Fruit fly (Drosophila melanogaster): ENCODE data around the gene fon.

Gene fon

DNA sequence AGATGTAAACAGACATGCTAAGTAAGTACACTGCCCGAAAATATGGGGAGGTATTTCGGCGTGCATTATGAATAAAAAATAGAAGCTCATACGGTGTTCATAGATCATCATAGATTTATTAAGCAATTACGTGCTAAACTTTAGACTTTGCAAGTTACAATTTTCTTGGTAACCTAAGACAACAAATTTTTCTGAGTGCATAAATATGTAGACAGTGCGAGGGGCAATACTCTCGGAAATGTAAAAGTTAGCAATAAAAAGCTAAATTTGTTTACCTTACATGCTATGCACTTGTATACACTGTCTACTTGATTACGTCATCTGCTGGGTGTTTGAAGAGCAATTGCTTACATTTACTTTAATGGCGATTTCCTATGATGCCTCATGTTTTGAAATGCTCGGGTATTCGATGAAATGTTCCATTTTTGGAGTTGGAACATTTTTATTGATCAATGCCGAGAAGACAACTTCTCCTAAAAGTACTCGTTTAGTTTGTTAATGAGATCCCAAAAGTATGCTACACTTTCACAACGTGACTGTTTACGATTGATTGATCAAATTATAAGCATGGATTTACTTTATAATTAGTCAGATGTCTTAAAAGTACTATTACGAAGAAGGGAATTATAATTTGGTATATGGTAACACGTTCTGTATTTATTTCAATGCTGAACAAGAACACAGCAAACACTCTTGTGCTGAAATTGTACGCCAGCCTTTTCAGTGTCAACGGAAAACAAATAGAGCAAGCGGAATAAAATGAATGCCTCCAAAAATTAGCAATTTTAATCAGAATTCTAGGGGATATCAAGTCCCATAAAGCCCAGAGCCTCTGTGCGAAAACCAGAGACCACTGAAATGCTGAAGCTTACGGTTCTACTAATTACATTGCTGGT, 30.8 kb upstream of the fon start, which contains the start of gene Lectin-galC1 (continued):
- no peak for TF ChIP-seq prd (optimal IDR thresholded peaks at IDR 0.05)
- peak; percentile 90 for TF ChIP-seq prd (GFP tag; IDR thresholded peaks at IDR 0.05)
- TF ChIP-seq D19A (tag; optimal IDR thresholded peaks at IDR 0.05): peak; percentile 83
- TF ChIP-seq Neu2 (GFP tag; optimal IDR thresholded peaks at IDR 0.05; ENCODE audit: borderline replicate concordance): peak; percentile 70
- peak; percentile 41 for TF ChIP-seq gro (GFP tag; optimal IDR thresholded peaks at IDR 0.05)
- TF ChIP-seq BtbVII (GFP tag; optimal IDR thresholded peaks at IDR 0.05): peak; percentile 81
- TF ChIP-seq CG30431 (GFP tag; optimal IDR thresholded peaks at IDR 0.05): peak; percentile 80
- TF ChIP-seq gem (tag; optimal IDR thresholded peaks at IDR 0.05): peak; percentile 94
- peak; percentile 87 for TF ChIP-seq Ssrp (tag; optimal IDR thresholded peaks at IDR 0.05)
- 0 out of 2 replicates have a peak, but pooled peaks have one; percentile 13 for TF ChIP-seq toy (GFP tag; IDR thresholded peaks at IDR 0.05)
- TF ChIP-seq YL-1 (GFP tag; optimal IDR thresholded peaks at IDR 0.05): peak; percentile 70
- TF ChIP-seq HHEX (GFP tag; optimal IDR thresholded peaks at IDR 0.05): peak; percentile 84
- TF ChIP-seq CG10431 (GFP tag; optimal IDR thresholded peaks at IDR 0.05): peak; percentile 47
- no peak for TF ChIP-seq pros (GFP tag; optimal IDR thresholded peaks at IDR 0.05)
- TF ChIP-seq CG31388 (GFP tag; optimal IDR thresholded peaks at IDR 0.05): peak; percentile 85
- peak; percentile 91 for TF ChIP-seq az2 (GFP tag; optimal IDR thresholded peaks at IDR 0.05)
- TF ChIP-seq CG1602 (GFP tag; optimal IDR thresholded peaks at IDR 0.05): peak; percentile 89
- TF ChIP-seq Atf-2 (GFP tag; optimal IDR thresholded peaks at IDR 0.05): peak; percentile 78
- TF ChIP-seq CG11085 (GFP tag; IDR thresholded peaks at IDR 0.05): 0 out of 2 replicates have a peak, but pooled peaks have one; percentile 41
- peak; percentile 87 for TF ChIP-seq CG1647 (GFP tag; optimal IDR thresholded peaks at IDR 0.05)
- peak; percentile 47; the same call in 1 of the 2 replicates for TF ChIP-seq wdn (GFP tag; IDR thresholded peaks at IDR 0.05)
- TF ChIP-seq ATbp (GFP tag; optimal IDR thresholded peaks at IDR 0.05): peak; percentile 89
- no peak for TF ChIP-seq Dp (GFP tag; optimal IDR thresholded peaks at IDR 0.05)
- no peak for TF ChIP-seq bigmax (GFP tag; optimal IDR thresholded peaks at IDR 0.05)
- TF ChIP-seq sens-2 (GFP tag; IDR thresholded peaks at IDR 0.05): peak; percentile 78
- peak; percentile 56 for TF ChIP-seq Hand (GFP tag; optimal IDR thresholded peaks at IDR 0.05)
- peak; percentile 78 for TF ChIP-seq maf-S (GFP tag; optimal IDR thresholded peaks at IDR 0.05)
- TF ChIP-seq CG8290 (GFP tag; optimal IDR thresholded peaks at IDR 0.05): peak; percentile 64
- TF ChIP-seq CG8290 (tag; optimal IDR thresholded peaks at IDR 0.05): peak in 1 of 2 experiments; percentile 61
- peak; percentile 87 for TF ChIP-seq en (GFP tag; optimal IDR thresholded peaks at IDR 0.05)
- TF ChIP-seq CG7987 (GFP tag; optimal IDR thresholded peaks at IDR 0.05): peak; percentile 8
- peak; percentile 60 for TF ChIP-seq CG6683 (GFP tag; optimal IDR thresholded peaks at IDR 0.05)
- peak; percentile 80 for TF ChIP-seq CG10147 (GFP tag; optimal IDR thresholded peaks at IDR 0.05)
- TF ChIP-seq CG16779 (GFP tag; IDR thresholded peaks at IDR 0.05): no peak
- peak; percentile 85 for TF ChIP-seq CG14710 (tag; optimal IDR thresholded peaks at IDR 0.05)
- TF ChIP-seq cad (GFP tag; optimal IDR thresholded peaks at IDR 0.05): no peak
- TF ChIP-seq Myb (GFP tag; optimal IDR thresholded peaks at IDR 0.05): peak; percentile 69
- TF ChIP-seq CG9437 (GFP tag; optimal IDR thresholded peaks at IDR 0.05): peak; percentile 64
- TF ChIP-seq hth (optimal IDR thresholded peaks at IDR 0.05): no peak
- TF ChIP-seq CG10366 (GFP tag; IDR thresholded peaks at IDR 0.05): peak; percentile 85
- TF ChIP-seq CG12155 (GFP tag; optimal IDR thresholded peaks at IDR 0.05): peak; percentile 82
- TF ChIP-seq Oli (tag; optimal IDR thresholded peaks at IDR 0.05): peak; percentile 91
- TF ChIP-seq salm (tag; optimal IDR thresholded peaks at IDR 0.05): peak; percentile 88
- TF ChIP-seq CG17186 (GFP tag; optimal IDR thresholded peaks at IDR 0.05): peak; percentile 76
- peak; percentile 84 for TF ChIP-seq CG17361 (GFP tag; IDR thresholded peaks at IDR 0.05)
- peak; percentile 80 for TF ChIP-seq CG4854 (GFP tag; optimal IDR thresholded peaks at IDR 0.05)
- TF ChIP-seq ranshi (GFP tag; IDR thresholded peaks at IDR 0.05): peak; percentile 86
- peak; percentile 87 to 90 for TF ChIP-seq Pdp1 (GFP tag; optimal IDR thresholded peaks at IDR 0.05)
- no peak; the same call in 1 of the 2 replicates for TF ChIP-seq crol (GFP tag; IDR thresholded peaks at IDR 0.05)
